Worm (Caenorhabditis elegans) whole organism, young adult: Measurements from ENCODE around the gene Y57E12B.10.

ENCODE experiments used
- B0336.3 ChIP-seq: fragments of 200-800 bp; sonication (Bioruptor generic); IDR thresholded peaks from 2 replicates; pipeline ENCODE4 v1.3.6; 2022; ENCODE audit warnings: missing genetic modification characterization, missing compliant biosample characterization
- D2030.7 ChIP-seq: fragments of 200-800 bp; sonication (Bioruptor generic); IDR thresholded peaks from 2 replicates; pipeline ENCODE4 v1.3.6; 2022; ENCODE audit warnings: missing genetic modification reagents, missing genetic modification characterization, missing compliant biosample characterization
- F23B12.7 ChIP-seq: sonication (generic microtip); optimal IDR thresholded peaks from 2 replicates; lab custom pipeline; 2017; ENCODE audit warnings: missing genetic modification characterization, mild to moderate bottlenecking, missing compliant biosample characterization, antibody characterized with exemption, moderate library complexity; ENCODE audit not compliant: insufficient read depth
- F33H1.4 ChIP-seq: fragments of 200-800 bp; sonication (Bioruptor generic); IDR thresholded peaks from 2 replicates; pipeline ENCODE4 v1.3.6; 2022; ENCODE audit warnings: missing genetic modification reagents, missing genetic modification characterization, missing compliant biosample characterization
- F49E8.2 ChIP-seq: sonication (generic microtip); optimal IDR thresholded peaks from 3 replicates; lab custom pipeline; 2017; ENCODE audit warnings: missing genetic modification characterization, mild to moderate bottlenecking, missing compliant biosample characterization, antibody characterized with exemption, moderate library complexity; ENCODE audit not compliant: insufficient read depth
- F57C9.4 ChIP-seq: sonication (generic microtip); optimal IDR thresholded peaks from 2 replicates; lab custom pipeline; 2017; ENCODE audit warnings: mild to moderate bottlenecking, missing genetic modification characterization, missing compliant biosample characterization
- K11D2.4 ChIP-seq: fragments of 200-800 bp; sonication (Bioruptor generic); IDR thresholded peaks from 2 replicates; pipeline ENCODE4 v1.3.6; 2022; ENCODE audit warnings: missing genetic modification reagents, missing genetic modification characterization, missing compliant biosample characterization
- K12H6.12 ChIP-seq: fragments of 200-800 bp; sonication (Bioruptor generic); optimal IDR thresholded peaks from 2 replicates; lab custom pipeline; 2018; ENCODE audit warnings: mild to moderate bottlenecking, missing genetic modification characterization, missing compliant biosample characterization
- T07F8.4 ChIP-seq: sonication (generic microtip); optimal IDR thresholded peaks from 2 replicates; lab custom pipeline; 2016; ENCODE audit warnings: mild to moderate bottlenecking, missing genetic modification characterization, moderate library complexity, missing compliant biosample characterization
- T26A5.8 ChIP-seq: sonication (generic microtip); optimal IDR thresholded peaks from 2 replicates; lab custom pipeline; 2016; ENCODE audit warnings: missing genetic modification characterization, missing compliant biosample characterization
- Y56A3A.18 ChIP-seq: fragments of 200-800 bp; sonication (Bioruptor generic); IDR thresholded peaks from 2 replicates; pipeline ENCODE4 v1.3.6; 2022; ENCODE audit warnings: missing genetic modification reagents, missing genetic modification characterization, missing compliant biosample characterization
- akir-1 ChIP-seq: fragments of 200-800 bp; sonication (Bioruptor generic); optimal IDR thresholded peaks from 2 replicates; lab custom pipeline; 2018; ENCODE audit warnings: mild to moderate bottlenecking, missing genetic modification characterization, moderate library complexity, missing compliant biosample characterization
- attf-6 ChIP-seq: fragments of 200-800 bp; sonication (Bioruptor generic); IDR thresholded peaks from 2 replicates; pipeline ENCODE4 v1.3.6; 2022; ENCODE audit warnings: missing genetic modification reagents, missing genetic modification characterization, missing compliant biosample characterization
- bed-2 ChIP-seq: fragments of 200-800 bp; sonication (Bioruptor generic); IDR thresholded peaks from 2 replicates; pipeline ENCODE4 v1.3.6; 2022; ENCODE audit warnings: missing genetic modification reagents, missing genetic modification characterization, missing compliant biosample characterization
- ceh-100 ChIP-seq: fragments of 200-800 bp; sonication (Bioruptor generic); IDR thresholded peaks from 2 replicates; pipeline ENCODE4 v1.3.6; 2022; ENCODE audit warnings: missing genetic modification reagents, missing genetic modification characterization, missing compliant biosample characterization
- ceh-40 ChIP-seq: fragments of 200-800 bp; sonication (Bioruptor generic); IDR thresholded peaks from 2 replicates; pipeline ENCODE4 v1.3.6; 2022; ENCODE audit warnings: missing genetic modification characterization, missing compliant biosample characterization
- dpff-1 ChIP-seq: sonication (generic microtip); optimal IDR thresholded peaks from 2 replicates; lab custom pipeline; 2017; ENCODE audit warnings: mild to moderate bottlenecking, missing genetic modification characterization, missing compliant biosample characterization
- egl-18 ChIP-seq: fragments of 200-800 bp; sonication (Bioruptor generic); IDR thresholded peaks from 2 replicates; pipeline ENCODE4 v1.3.6; 2022; ENCODE audit warnings: missing genetic modification reagents, missing genetic modification characterization, missing compliant biosample characterization
- egl-44 ChIP-seq: fragments of 200-800 bp; sonication (Bioruptor generic); IDR thresholded peaks from 2 replicates; pipeline ENCODE4 v1.3.6; 2022; ENCODE audit warnings: missing genetic modification reagents, missing genetic modification characterization, missing compliant biosample characterization
- hmg-1.2 ChIP-seq: fragments of 200-800 bp; sonication (Bioruptor generic); IDR thresholded peaks from 2 replicates; pipeline ENCODE4 v1.3.6; 2022; ENCODE audit warnings: missing genetic modification reagents, missing genetic modification characterization, missing compliant biosample characterization
- let-526 ChIP-seq: fragments of 200-800 bp; sonication (Bioruptor generic); IDR thresholded peaks from 2 replicates; pipeline ENCODE4 v1.3.6; 2022; ENCODE audit warnings: missing genetic modification reagents, missing genetic modification characterization, missing compliant biosample characterization
- lir-1 ChIP-seq: fragments of 200-800 bp; sonication (Bioruptor generic); conservative IDR thresholded peaks from 2 replicates; pipeline ENCODE4 v1.3.6; 2022; ENCODE audit warnings: missing genetic modification reagents, missing genetic modification characterization, missing compliant biosample characterization
- lsy-27 ChIP-seq: sonication (generic microtip); optimal IDR thresholded peaks from 2 replicates; lab custom pipeline; 2017; ENCODE audit warnings: missing genetic modification characterization, mild to moderate bottlenecking, missing compliant biosample characterization, antibody characterized with exemption, missing genotype, borderline replicate concordance; ENCODE audit not compliant: insufficient read depth
- mel-28 ChIP-seq: sonication (generic microtip); optimal IDR thresholded peaks from 2 replicates; lab custom pipeline; 2016; ENCODE audit warnings: borderline replicate concordance, mild to moderate bottlenecking, missing genetic modification characterization, missing compliant biosample characterization
- nfyb-1 ChIP-seq: fragments of 200-800 bp; sonication (Bioruptor generic); IDR thresholded peaks from 2 replicates; pipeline ENCODE4 v1.3.6; 2022; ENCODE audit warnings: missing genetic modification reagents, missing genetic modification characterization, missing compliant biosample characterization
- nhr-27 ChIP-seq: fragments of 200-800 bp; sonication (Bioruptor generic); optimal IDR thresholded peaks from 2 replicates; lab custom pipeline; 2018; ENCODE audit warnings: mild to moderate bottlenecking, missing genetic modification characterization, moderate library complexity, missing compliant biosample characterization
- nhr-80 ChIP-seq: sonication (generic microtip); optimal IDR thresholded peaks from 2 replicates; lab custom pipeline; 2016; ENCODE audit warnings: missing genetic modification characterization, missing compliant biosample characterization
- pbrm-1 ChIP-seq: fragments of 200-800 bp; sonication (Bioruptor generic); IDR thresholded peaks from 2 replicates; pipeline ENCODE4 v1.3.6; 2022; ENCODE audit warnings: missing genetic modification reagents, missing genetic modification characterization, missing compliant biosample characterization
- somi-1 ChIP-seq: fragments of 200-800 bp; sonication (Bioruptor generic); optimal IDR thresholded peaks from 2 replicates; lab custom pipeline; 2018; ENCODE audit warnings: mild to moderate bottlenecking, missing genetic modification characterization, missing compliant biosample characterization
- unc-62 ChIP-seq: fragments of 150-350 bp; optimal IDR thresholded peaks from 2 replicates; lab custom pipeline; 2014; ENCODE audit warnings: missing biosample characterization, missing genetic modification reagents, missing genetic modification characterization
- zim-3 ChIP-seq: sonication (generic microtip); optimal IDR thresholded peaks from 2 replicates; lab custom pipeline; 2017; ENCODE audit warnings: mild to moderate bottlenecking, missing genetic modification characterization, moderate library complexity, missing compliant biosample characterization
- ztf-25 ChIP-seq: fragments of 200-800 bp; sonication (Bioruptor generic); IDR thresholded peaks from 2 replicates; pipeline ENCODE4 v1.3.6; 2022; ENCODE audit warnings: missing genetic modification reagents, missing genetic modification characterization, missing compliant biosample characterization
- ztf-3 ChIP-seq: fragments of 200-800 bp; sonication (Bioruptor generic); optimal IDR thresholded peaks from 2 replicates; lab custom pipeline; 2018; ENCODE audit warnings: mild to moderate bottlenecking, missing genetic modification characterization, missing compliant biosample characterization
- ztf-6 ChIP-seq: fragments of 200-800 bp; sonication (Bioruptor generic); IDR thresholded peaks from 2 replicates; pipeline ENCODE4 v1.3.6; 2022; ENCODE audit warnings: missing genetic modification reagents, missing genetic modification characterization, missing compliant biosample characterization

Gene Y57E12B.10

DNA sequence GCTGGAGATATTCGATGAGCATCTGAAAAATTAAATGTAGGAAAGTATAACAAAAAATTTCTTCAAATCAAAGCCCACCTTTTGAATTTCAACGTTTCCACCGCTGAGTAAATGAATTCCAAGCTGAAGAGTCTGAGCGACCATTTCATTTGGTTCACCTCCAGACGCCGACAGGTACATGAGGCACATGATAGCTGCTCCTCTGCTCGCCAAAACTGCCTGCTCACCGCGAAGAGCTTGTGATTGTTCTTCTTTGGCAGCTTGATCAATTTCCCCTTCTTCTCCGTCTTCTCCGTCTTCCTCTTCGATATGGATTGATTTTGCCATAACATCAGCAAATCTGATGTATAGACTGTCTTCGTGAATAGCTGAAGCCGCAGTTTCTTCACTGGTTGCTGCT lies 29.3 kb downstream of the Y57E12B.10 start:
- TF ChIP-seq let-526 = no peak
- no peak for TF ChIP-seq egl-44 (GFP tag; lab: Robert Waterston, UW)
- no peak for TF ChIP-seq nfyb-1 (GFP tag; lab: Robert Waterston, UW)
- no peak for TF ChIP-seq K11D2.4 (GFP tag; lab: Robert Waterston, UW)
- TF ChIP-seq ztf-3 (GFP tag; lab: Kevin White, UChicago) = no peak
- TF ChIP-seq attf-6 (GFP tag; lab: Robert Waterston, UW) = no peak
- no peak for TF ChIP-seq lir-1
- TF ChIP-seq mel-28 = no peak
- TF ChIP-seq F33H1.4 (GFP tag; lab: Robert Waterston, UW) = no peak
- TF ChIP-seq ztf-25 (GFP tag; lab: Robert Waterston, UW) = no peak
- TF ChIP-seq K12H6.12 (tag; lab: Kevin White, UChicago) = no peak
- no peak for TF ChIP-seq egl-18
- no peak for TF ChIP-seq unc-62 (GFP tag; lab: Kevin White, UChicago)
- TF ChIP-seq ztf-6 = no peak
- TF ChIP-seq dpff-1 (tag; lab: Kevin White, UChicago) = no peak
- TF ChIP-seq ceh-40 (GFP tag; lab: Robert Waterston, UW) = no peak
- TF ChIP-seq F49E8.2 (tag; lab: Kevin White, UChicago) = no peak
- TF ChIP-seq nhr-27 = no peak
- TF ChIP-seq T26A5.8 (tag; lab: Kevin White, UChicago) = no peak

- no peak for TF ChIP-seq zim-3 (tag; lab: Kevin White, UChicago)
- TF ChIP-seq akir-1 = no peak
- TF ChIP-seq B0336.3 (GFP tag; lab: Robert Waterston, UW) = no peak
- no peak for TF ChIP-seq somi-1 (GFP tag; lab: Kevin White, UChicago)
- TF ChIP-seq F23B12.7 (tag; lab: Kevin White, UChicago) = no peak
- TF ChIP-seq Y56A3A.18 = no peak
- TF ChIP-seq hmg-1.2 (GFP tag; lab: Robert Waterston, UW) = no peak
- no peak for TF ChIP-seq T07F8.4 (tag; lab: Kevin White, UChicago)
- TF ChIP-seq nhr-80 (tag; lab: Kevin White, UChicago) = no peak
- TF ChIP-seq ztf-6 = no peak
- TF ChIP-seq bed-2 (GFP tag; lab: Robert Waterston, UW) = no peak
- TF ChIP-seq lsy-27 (tag; lab: Kevin White, UChicago) = no peak
- TF ChIP-seq D2030.7 (GFP tag; lab: Robert Waterston, UW) = no peak
- TF ChIP-seq pbrm-1 (GFP tag; lab: Robert Waterston, UW) = no peak
Observed at ce11 chrV:6901943-6902549, 33.7 kb downstream of the Y57E12B.10 start.

DNA sequence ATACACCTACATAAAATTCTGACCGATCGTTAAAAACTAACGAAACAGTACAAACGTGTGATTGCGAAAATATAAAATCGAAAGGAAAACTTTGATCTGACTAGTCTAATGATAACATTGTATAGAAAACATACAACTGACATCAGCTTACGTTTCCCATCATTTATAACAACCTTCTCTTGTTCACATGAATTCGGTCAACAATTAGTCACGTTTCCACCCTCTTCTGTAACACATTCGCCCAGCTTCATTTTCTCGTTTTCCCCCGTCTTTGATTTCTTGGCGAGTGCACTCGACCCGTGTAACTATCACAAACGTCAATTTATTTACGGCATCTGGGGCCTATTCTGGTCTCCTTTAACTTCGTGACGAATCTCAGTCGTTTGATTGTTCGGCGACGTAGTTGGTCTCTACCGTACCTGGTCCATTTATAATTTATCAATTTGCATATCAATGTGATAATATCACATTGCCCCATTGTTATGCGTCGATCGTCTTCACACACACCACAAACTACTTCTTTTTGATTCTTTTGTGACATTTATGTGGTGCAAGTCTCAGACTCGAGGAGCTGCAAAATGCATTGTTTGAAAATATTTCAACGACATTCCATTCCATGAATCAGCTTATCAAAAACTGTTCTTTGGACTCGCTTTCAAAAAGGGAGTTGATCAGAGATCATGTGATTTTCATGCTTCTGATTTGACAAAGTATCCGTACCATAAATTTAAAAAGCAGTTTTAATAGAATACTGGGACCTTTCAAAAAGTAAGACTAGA lies 34.8 kb downstream of the Y57E12B.10 start:
- TF ChIP-seq bed-2 (GFP tag; lab: Robert Waterston, UW) (no peak), ceh-100 (GFP tag; lab: Robert Waterston, UW) (no peak), F57C9.4 (tag; lab: Kevin White, UChicago) (no peak), nhr-80 (tag; lab: Kevin White, UChicago) (peak; percentile 54)
